Worm (Caenorhabditis elegans): ENCODE measurements around the gene ucp-4.

DNA sequence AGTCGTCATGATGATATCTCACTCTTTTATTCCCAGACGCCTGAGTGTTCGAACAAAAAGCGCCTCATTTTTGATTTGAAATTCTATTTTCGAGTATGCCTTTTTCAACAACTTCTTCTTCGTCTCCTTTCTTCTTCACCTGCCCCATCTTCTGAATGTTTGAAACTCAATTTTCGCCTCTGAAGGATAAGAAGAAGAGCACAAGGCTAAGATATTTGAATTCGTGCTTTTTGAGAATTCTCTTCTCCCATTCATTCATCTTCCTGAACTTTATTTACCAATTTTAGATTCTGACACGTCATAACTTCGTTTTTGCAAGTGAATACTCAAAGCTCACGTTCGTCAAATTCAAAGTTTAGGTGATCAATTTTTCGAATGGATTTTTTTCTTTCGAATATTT lies 17.1 kb upstream of the ucp-4 start:
- TF ChIP-seq ama-1 (optimal IDR thresholded peaks at IDR 0.05) (no peak), ceh-13 (GFP tag; optimal IDR thresholded peaks at IDR 0.05) (no peak), B0310.2 (tag; optimal IDR thresholded peaks at IDR 0.05) (no peak), flt-1 (GFP tag; IDR thresholded peaks at IDR 0.05) (no peak), sea-1 (GFP tag; conservative IDR thresholded peaks at IDR 0.05) (no peak), tra-4 (tag; optimal IDR thresholded peaks at IDR 0.05) (no peak), pes-1 (GFP tag; IDR thresholded peaks at IDR 0.05) (no peak), F13C5.2 (tag; optimal IDR thresholded peaks at IDR 0.05) (no peak), hmbx-1 (tag; optimal IDR thresholded peaks at IDR 0.05) (no peak)
